Worm (Caenorhabditis elegans) whole organism, young adult: ENCODE measurements around the gene F22E5.8.
"Not testable (repeated sequence)": the region's sequence is repeated elsewhere in the genome, so short reads cannot be mapped to it uniquely, and the experiment has no call there.

Experiments
- B0261.1 ChIP-seq: sonication (generic microtip); optimal IDR thresholded peaks from 2 replicates; lab custom pipeline; 2016; ENCODE audit warnings: mild to moderate bottlenecking, missing genetic modification characterization, moderate library complexity, missing compliant biosample characterization
- C17E4.6 ChIP-seq: fragments of 200-800 bp; sonication (Bioruptor generic); IDR thresholded peaks from 2 replicates; pipeline ENCODE4 v1.3.6; 2022; ENCODE audit warnings: missing genetic modification reagents, missing genetic modification characterization, missing compliant biosample characterization
- F10E7.11 ChIP-seq: sonication (generic microtip); optimal IDR thresholded peaks from 2 replicates; lab custom pipeline; 2017; ENCODE audit warnings: mild to moderate bottlenecking, missing genetic modification characterization, moderate library complexity, missing compliant biosample characterization
- F33H1.4 ChIP-seq: fragments of 200-800 bp; sonication (Bioruptor generic); IDR thresholded peaks from 2 replicates; pipeline ENCODE4 v1.3.6; 2022; ENCODE audit warnings: missing genetic modification reagents, missing genetic modification characterization, missing compliant biosample characterization
- K11D2.4 ChIP-seq: fragments of 200-800 bp; sonication (Bioruptor generic); IDR thresholded peaks from 2 replicates; pipeline ENCODE4 v1.3.6; 2022; ENCODE audit warnings: missing genetic modification reagents, missing genetic modification characterization, missing compliant biosample characterization
- T07F8.4 ChIP-seq: sonication (generic microtip); optimal IDR thresholded peaks from 2 replicates; lab custom pipeline; 2016; ENCODE audit warnings: mild to moderate bottlenecking, missing genetic modification characterization, moderate library complexity, missing compliant biosample characterization
- akir-1 ChIP-seq: fragments of 200-800 bp; sonication (Bioruptor generic); optimal IDR thresholded peaks from 2 replicates; lab custom pipeline; 2018; ENCODE audit warnings: mild to moderate bottlenecking, missing genetic modification characterization, moderate library complexity, missing compliant biosample characterization
- aptf-2 ChIP-seq: fragments of 200-800 bp; sonication (Bioruptor generic); conservative IDR thresholded peaks from 2 replicates; pipeline ENCODE4 v1.3.6; 2022; ENCODE audit warnings: missing genetic modification reagents, missing genetic modification characterization, missing compliant biosample characterization
- aptf-3 ChIP-seq: fragments of 200-800 bp; sonication (Bioruptor generic); IDR thresholded peaks from 2 replicates; pipeline ENCODE4 v1.3.6; 2022; ENCODE audit warnings: missing genetic modification characterization, missing compliant biosample characterization
- atf-7 ChIP-seq: sonication (generic microtip); optimal IDR thresholded peaks from 2 replicates; lab custom pipeline; 2017; ENCODE audit warnings: mild to moderate bottlenecking, missing genetic modification characterization, missing compliant biosample characterization
- attf-5 ChIP-seq: fragments of 200-800 bp; sonication (Bioruptor generic); optimal IDR thresholded peaks from 2 replicates; lab custom pipeline; 2018; ENCODE audit warnings: mild to moderate bottlenecking, missing genetic modification characterization, missing compliant biosample characterization
- cebp-2 ChIP-seq: fragments of 200-800 bp; sonication (Bioruptor generic); IDR thresholded peaks from 2 replicates; pipeline ENCODE4 v1.3.6; 2022; ENCODE audit warnings: missing genetic modification characterization, missing compliant biosample characterization
- ceh-58 ChIP-seq: fragments of 200-800 bp; sonication (Bioruptor generic); IDR thresholded peaks from 2 replicates; pipeline ENCODE4 v1.3.6; 2022; ENCODE audit warnings: missing genetic modification characterization, missing compliant biosample characterization
- die-1 ChIP-seq: sonication (generic microtip); optimal IDR thresholded peaks from 2 replicates; lab custom pipeline; 2016; ENCODE audit warnings: missing genotype, mild to moderate bottlenecking, missing genetic modification characterization, missing compliant biosample characterization
- dox-1 ChIP-seq: fragments of 200-800 bp; sonication (Bioruptor generic); IDR thresholded peaks from 2 replicates; pipeline ENCODE4 v1.3.6; 2022; ENCODE audit warnings: missing genetic modification reagents, missing genetic modification characterization, missing compliant biosample characterization
- efl-1 ChIP-seq: fragments of 150-350 bp; optimal IDR thresholded peaks from 2 replicates; lab custom pipeline; 2014; ENCODE audit warnings: missing biosample characterization, missing genetic modification reagents, missing genetic modification characterization
- ekl-4 ChIP-seq: fragments of 200-800 bp; sonication (Bioruptor generic); IDR thresholded peaks from 2 replicates; pipeline ENCODE4 v1.3.6; 2022; ENCODE audit warnings: missing genetic modification reagents, missing genetic modification characterization, missing compliant biosample characterization
- hlh-12 ChIP-seq: sonication (generic microtip); optimal IDR thresholded peaks from 2 replicates; lab custom pipeline; 2016; ENCODE audit warnings: missing genetic modification characterization, missing compliant biosample characterization
- madf-10 ChIP-seq: sonication (generic microtip); optimal IDR thresholded peaks from 2 replicates; lab custom pipeline; 2016; ENCODE audit warnings: mild to moderate bottlenecking, missing genetic modification characterization, missing compliant biosample characterization
- madf-6 ChIP-seq: fragments of 200-800 bp; sonication (Bioruptor generic); IDR thresholded peaks from 2 replicates; pipeline ENCODE4 v1.3.6; 2022; ENCODE audit warnings: missing genetic modification reagents, missing genetic modification characterization, missing compliant biosample characterization
- madf-8 ChIP-seq: fragments of 200-800 bp; sonication (Bioruptor generic); conservative IDR thresholded peaks from 2 replicates; pipeline ENCODE4 v1.3.6; 2022; ENCODE audit warnings: missing genetic modification reagents, missing genetic modification characterization, missing compliant biosample characterization
- mel-28 ChIP-seq: sonication (generic microtip); optimal IDR thresholded peaks from 2 replicates; lab custom pipeline; 2016; ENCODE audit warnings: borderline replicate concordance, mild to moderate bottlenecking, missing genetic modification characterization, missing compliant biosample characterization
- nfya-1 ChIP-seq: sonication (generic microtip); optimal IDR thresholded peaks from 2 replicates; lab custom pipeline; 2017; ENCODE audit warnings: antibody characterized with exemption, missing compliant biosample characterization, missing genetic modification characterization, borderline replicate concordance; ENCODE audit not compliant: insufficient read depth
- nhr-120 ChIP-seq: fragments of 200-800 bp; sonication (Bioruptor generic); IDR thresholded peaks from 2 replicates; pipeline ENCODE4 v1.3.6; 2022; ENCODE audit warnings: missing genetic modification characterization, missing compliant biosample characterization
- nhr-27 ChIP-seq: fragments of 200-800 bp; sonication (Bioruptor generic); optimal IDR thresholded peaks from 2 replicates; lab custom pipeline; 2018; ENCODE audit warnings: mild to moderate bottlenecking, missing genetic modification characterization, moderate library complexity, missing compliant biosample characterization
- nhr-80 ChIP-seq: sonication (generic microtip); optimal IDR thresholded peaks from 2 replicates; lab custom pipeline; 2016; ENCODE audit warnings: missing genetic modification characterization, missing compliant biosample characterization
- pha-4 ChIP-seq: fragments of 150-350 bp; sonication (generic microtip); optimal IDR thresholded peaks from 2 replicates; lab custom pipeline; 2014; ENCODE audit warnings: missing biosample characterization, missing genetic modification reagents, missing genetic modification characterization
- snpc-4 ChIP-seq, 5 experiments: fragments of 150-350 bp in 1 of 5; sonication (generic microtip) in 4 of 5; optimal IDR thresholded peaks; 2 replicates each; lab custom pipeline; 2014 to 2018; ENCODE audit warnings: missing genetic modification characterization in 5 of 5, missing biosample characterization in 3 of 5, antibody characterized with exemption in 2 of 5, mild to moderate bottlenecking in 2 of 5, missing compliant biosample characterization in 2 of 5, missing genotype in 2 of 5, moderate library complexity in 2 of 5, missing genetic modification reagents in 1 of 5
- somi-1 ChIP-seq: fragments of 200-800 bp; sonication (Bioruptor generic); optimal IDR thresholded peaks from 2 replicates; lab custom pipeline; 2018; ENCODE audit warnings: mild to moderate bottlenecking, missing genetic modification characterization, missing compliant biosample characterization
- xnd-1 ChIP-seq: sonication (generic microtip); optimal IDR thresholded peaks from 2 replicates; lab custom pipeline; 2016; ENCODE audit warnings: missing genotype, missing genetic modification reagents, missing genetic modification characterization, missing compliant biosample characterization

F22E5.8 gene

DNA sequence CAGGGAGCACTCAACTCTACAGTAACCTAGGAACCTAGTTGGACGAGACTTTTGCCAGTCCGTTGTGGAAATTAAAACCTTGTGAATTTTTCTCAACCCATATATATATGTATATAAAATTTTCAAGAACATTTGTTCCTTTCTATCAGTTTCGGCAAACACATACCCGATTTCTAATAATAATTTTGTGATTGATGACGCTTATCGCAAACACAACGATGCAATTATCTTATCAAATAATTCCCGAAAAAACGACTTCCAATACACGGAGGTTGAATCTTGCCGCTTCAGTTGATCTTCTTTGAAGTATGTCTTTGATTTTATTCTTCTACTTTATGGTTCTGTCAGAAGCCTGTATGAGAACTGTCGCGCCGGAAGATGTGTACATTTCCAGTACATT, 25.2 kb downstream of the F22E5.8 start, which contains the start of gene F22E5.2:
F22E5.2 (plus strand) TSS at position 301 of the 400 bp plus-strand sequence.
- TF ChIP-seq cebp-2, K11D2.4, nhr-120 (GFP tag; lab: Robert Waterston, UW): not testable (repeated sequence)

DNA sequence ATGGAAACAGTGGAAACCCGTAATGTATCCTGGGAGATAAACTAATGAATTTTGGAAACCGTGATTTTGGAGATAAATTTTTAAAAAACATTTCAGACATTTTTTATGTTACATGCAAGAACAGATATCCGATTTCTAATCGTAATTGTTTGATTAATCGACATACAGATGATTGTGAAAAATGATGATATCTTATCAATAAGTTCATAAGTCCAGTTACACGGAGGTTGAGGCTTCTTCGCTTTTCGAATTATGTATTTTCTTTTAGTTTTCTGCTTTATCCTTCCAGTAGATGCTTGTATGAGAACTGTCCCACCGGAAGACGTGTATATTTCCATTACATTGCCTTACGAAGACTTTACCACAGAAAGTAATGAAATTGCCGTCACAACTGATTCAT, 25.8 kb downstream of the F22E5.8 start, which contains the start of gene F22E5.22:
F22E5.22 (plus strand) TSS at position 301 of the 400 bp plus-strand sequence.
- TF ChIP-seq hlh-12 (tag; lab: Kevin White, UChicago) (no peak), ceh-58 (GFP tag; lab: Robert Waterston, UW) (no peak), nfya-1 (tag; lab: Kevin White, UChicago) (no peak), efl-1 (GFP tag; lab: Kevin White, UChicago) (no peak), akir-1 (GFP tag; lab: Kevin White, UChicago) (no peak), K11D2.4 (GFP tag; lab: Robert Waterston, UW) (no peak), F33H1.4 (no peak), mel-28 (no peak), aptf-3 (GFP tag; lab: Robert Waterston, UW) (no peak), xnd-1 (no peak), C17E4.6 (GFP tag; lab: Robert Waterston, UW) (no peak), attf-5 (GFP tag; lab: Kevin White, UChicago) (no peak)

DNA sequence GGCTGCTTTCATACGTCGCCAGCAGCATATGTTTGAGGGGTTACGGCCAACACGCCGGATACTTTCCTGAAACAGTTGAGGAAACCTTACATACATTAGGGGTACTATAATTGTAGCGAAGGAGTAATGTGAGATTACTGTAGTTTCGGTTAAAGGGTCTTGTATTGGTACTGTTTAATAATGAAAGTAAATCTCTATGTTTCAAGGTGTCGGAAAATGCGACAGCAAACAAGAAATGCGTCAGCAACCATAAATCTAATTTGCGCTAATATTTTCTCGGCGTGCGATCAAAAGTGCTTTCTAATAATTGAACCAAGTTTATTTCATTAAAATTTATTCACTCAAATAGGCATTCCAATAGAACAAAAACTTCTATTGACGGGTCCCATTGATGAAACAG, 32.5 kb downstream of the F22E5.8 start, which contains the start of gene sri-57:
sri-57 (minus strand) TSS at position 101 of the 400 bp plus-strand sequence.
- not testable (repeated sequence) for TF ChIP-seq madf-10 (tag; lab: Kevin White, UChicago); somi-1; nhr-27 (tag; lab: Kevin White, UChicago)

DNA sequence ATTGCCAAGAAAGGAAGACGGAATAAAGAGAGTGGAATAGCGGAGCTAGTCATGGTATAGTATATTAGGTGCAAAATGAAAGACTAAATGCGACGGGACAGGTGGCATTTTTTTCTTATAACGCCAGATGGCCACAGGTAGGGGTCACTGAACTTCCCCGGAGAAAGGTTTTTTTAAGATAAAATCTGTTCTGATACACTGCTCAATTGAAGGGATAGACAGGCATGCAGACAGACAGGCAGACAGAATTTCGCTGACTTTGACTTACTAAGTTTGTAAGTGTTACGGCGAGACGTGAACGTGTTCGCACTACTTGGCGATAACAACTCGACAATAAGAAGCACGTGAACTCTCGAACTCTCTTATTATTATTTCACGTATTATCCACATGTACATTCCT, 33.7 kb downstream of the F22E5.8 start, which contains the start of the genes F22E5.20 and F22E5.1:
F22E5.20 (minus strand) TSS at position 101 of the 400 bp plus-strand sequence.
F22E5.1 (plus strand) TSS at position 242 of the 400 bp plus-strand sequence.
- TF ChIP-seq mel-28; dox-1 (GFP tag; lab: Robert Waterston, UW); T07F8.4 (tag; lab: Kevin White, UChicago): not testable (repeated sequence)

DNA sequence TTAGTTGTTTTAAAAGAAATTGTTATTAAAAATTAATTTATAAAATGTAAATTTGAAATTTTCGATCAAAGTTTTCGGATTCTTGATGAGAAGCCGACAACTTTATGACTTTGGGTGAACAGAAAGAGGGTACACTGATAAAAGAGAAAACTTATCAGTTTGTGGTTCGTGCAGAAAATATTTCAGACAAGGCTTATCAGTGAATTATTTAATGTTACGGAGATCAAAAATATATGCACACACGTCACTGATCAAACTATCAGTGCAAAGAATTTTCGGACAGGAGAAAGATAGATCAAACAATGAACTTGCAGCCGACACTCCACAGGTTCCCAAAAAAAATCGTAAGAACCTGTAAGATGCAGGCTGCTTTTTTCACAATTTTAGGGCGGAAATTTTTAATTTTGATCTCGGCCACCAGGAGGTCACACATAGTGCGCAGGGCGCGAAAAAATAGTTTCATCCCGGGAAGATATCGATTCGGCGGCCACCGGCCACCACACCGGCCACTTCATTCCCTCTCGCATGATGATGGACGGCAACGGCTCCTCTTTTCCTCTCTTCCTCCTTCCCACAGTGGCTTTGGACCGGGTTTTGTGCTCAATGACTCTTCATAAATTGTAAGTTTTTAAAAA, 37.8 kb downstream of the F22E5.8 start, which contains the start of gene F22E5.17:
F22E5.17 (plus strand) TSS at position 508 of the 635 bp plus-strand sequence.
- TF ChIP-seq nhr-80 (tag; lab: Kevin White, UChicago), result peak; percentile 84
- no peak for TF ChIP-seq die-1 (tag; lab: Kevin White, UChicago)
- TF ChIP-seq T07F8.4 (tag; lab: Kevin White, UChicago), result no peak
- TF ChIP-seq ekl-4, result 0 out of 2 replicates have a peak, but pooled peaks have one; percentile 10
- peak; percentile 74 for TF ChIP-seq madf-6 (GFP tag; lab: Robert Waterston, UW)
- TF ChIP-seq dox-1 (GFP tag; lab: Robert Waterston, UW), result 0 out of 2 replicates have a peak, but pooled peaks have one; percentile 17
- no peak for TF ChIP-seq ceh-58 (GFP tag; lab: Robert Waterston, UW)
- TF ChIP-seq snpc-4 (GFP tag; optimal IDR thresholded peaks at IDR 0.05; lab: Kevin White, UChicago), result no peak
- TF ChIP-seq snpc-4 (tag; optimal IDR thresholded peaks at IDR 0.05; lab: Kevin White, UChicago), result peak in 1 of 4 experiments; percentile 36
- peak; percentile 77 for TF ChIP-seq aptf-2
- no peak for TF ChIP-seq F10E7.11 (tag; lab: Kevin White, UChicago)
- no peak for TF ChIP-seq B0261.1 (tag; lab: Kevin White, UChicago)
- peak; percentile 63 for TF ChIP-seq efl-1 (GFP tag; lab: Kevin White, UChicago)
- TF ChIP-seq madf-8 (GFP tag; lab: Robert Waterston, UW), result peak; percentile 62
- TF ChIP-seq pha-4 (tag; lab: Kevin White, UChicago), result no peak
- peak; percentile 36 for TF ChIP-seq atf-7
